Worm (Caenorhabditis elegans) whole organism, young adult: ENCODE measurements around the gene srh-257.

Experiments
- Y67H2A.10 ChIP-seq: fragments of 200-800 bp; sonication (Bioruptor generic); conservative IDR thresholded peaks from 2 replicates; pipeline ENCODE4 v1.3.6; 2022; ENCODE audit warnings: missing genetic modification reagents, missing genetic modification characterization, missing compliant biosample characterization
- ets-4 ChIP-seq: fragments of 200-800 bp; sonication (Bioruptor generic); optimal IDR thresholded peaks from 2 replicates; lab custom pipeline; 2018; ENCODE audit warnings: mild to moderate bottlenecking, missing genetic modification characterization, missing compliant biosample characterization
- hsf-1 ChIP-seq: fragments of 200-800 bp; sonication (Bioruptor generic); IDR thresholded peaks from 2 replicates; pipeline ENCODE4 v1.3.6; 2022; ENCODE audit warnings: missing genetic modification reagents, missing genetic modification characterization, missing compliant biosample characterization
- nhr-179 ChIP-seq: sonication (generic microtip); optimal IDR thresholded peaks from 2 replicates; lab custom pipeline; 2016; ENCODE audit warnings: mild to moderate bottlenecking, missing genetic modification characterization, missing compliant biosample characterization
- unc-62 ChIP-seq: fragments of 150-350 bp; optimal IDR thresholded peaks from 2 replicates; lab custom pipeline; 2014; ENCODE audit warnings: missing biosample characterization, missing genetic modification reagents, missing genetic modification characterization

- TF ChIP-seq unc-62 (GFP tag; lab: Kevin White, UChicago) (no peak), Y67H2A.10 (GFP tag; lab: Robert Waterston, UW) (no peak), ets-4 (GFP tag; lab: Kevin White, UChicago) (no peak), nhr-179 (no peak), hsf-1 (GFP tag; lab: Robert Waterston, UW) (no peak)
Observed at ce11 chrV:15448408-15448807, 41.4 kb downstream of the srh-257 start, which contains the start of gene T26H5.4.
